Worm (Caenorhabditis elegans) whole organism, late embryonic: Measurements from ENCODE around the gene fbxo-11.2.
A peak's percentile ranks its signal among the peaks of the same experiment; 100 is the strongest.

ENCODE experiments used
- C08G9.2 ChIP-seq: sonication (generic microtip); optimal IDR thresholded peaks from 2 replicates; lab custom pipeline; 2016; ENCODE audit warnings: mild to moderate bottlenecking, missing genetic modification characterization, moderate library complexity, missing compliant biosample characterization
- C38D4.7 ChIP-seq: fragments of 200-800 bp; sonication (Bioruptor generic); optimal IDR thresholded peaks from 2 replicates; lab custom pipeline; 2018; ENCODE audit warnings: mild to moderate bottlenecking, missing genetic modification characterization, moderate library complexity, missing compliant biosample characterization
- K09A11.1 ChIP-seq: sonication (generic microtip); optimal IDR thresholded peaks from 2 replicates; lab custom pipeline; 2017; ENCODE audit warnings: antibody characterized with exemption, mild to moderate bottlenecking, missing genetic modification characterization, missing compliant biosample characterization; ENCODE audit not compliant: insufficient read depth
- T23F11.4 ChIP-seq: fragments of 200-800 bp; sonication (Bioruptor generic); optimal IDR thresholded peaks from 2 replicates; lab custom pipeline; 2018; ENCODE audit warnings: mild to moderate bottlenecking, missing genetic modification characterization, missing compliant biosample characterization
- ahr-1 ChIP-seq: sonication (generic microtip); optimal IDR thresholded peaks from 2 replicates; lab custom pipeline; 2016; ENCODE audit warnings: missing genetic modification characterization, missing compliant biosample characterization
- ama-1 ChIP-seq: fragments of 150-350 bp; optimal IDR thresholded peaks from 2 replicates; lab custom pipeline; 2014
- ceh-14 ChIP-seq: sonication (generic microtip); optimal IDR thresholded peaks from 2 replicates; lab custom pipeline; 2016; ENCODE audit warnings: missing genotype, missing genetic modification characterization, missing compliant biosample characterization
- ceh-18 ChIP-seq: sonication (generic microtip); optimal IDR thresholded peaks from 2 replicates; lab custom pipeline; 2016; ENCODE audit warnings: missing genetic modification characterization, missing compliant biosample characterization
- ceh-19 ChIP-seq: fragments of 200-800 bp; sonication (Bioruptor generic); optimal IDR thresholded peaks from 2 replicates; lab custom pipeline; 2018; ENCODE audit warnings: mild to moderate bottlenecking, missing genetic modification characterization, missing compliant biosample characterization
- ceh-2 ChIP-seq: sonication (generic microtip); optimal IDR thresholded peaks from 2 replicates; lab custom pipeline; 2016; ENCODE audit warnings: missing genotype, missing genetic modification characterization, missing compliant biosample characterization
- ceh-24 ChIP-seq: sonication (generic microtip); optimal IDR thresholded peaks from 2 replicates; lab custom pipeline; 2016; ENCODE audit warnings: mild to moderate bottlenecking, missing genetic modification characterization, missing compliant biosample characterization
- ceh-30 ChIP-seq: fragments of 150-350 bp; optimal IDR thresholded peaks from 2 replicates; lab custom pipeline; 2014; ENCODE audit warnings: missing biosample characterization, missing genetic modification characterization
- ceh-31 ChIP-seq: sonication (generic microtip); optimal IDR thresholded peaks from 2 replicates; lab custom pipeline; 2016; ENCODE audit warnings: missing genetic modification characterization, missing compliant biosample characterization
- ceh-48 ChIP-seq: sonication (generic microtip); optimal IDR thresholded peaks from 2 replicates; lab custom pipeline; 2016; ENCODE audit warnings: missing genetic modification characterization, inconsistent platforms, missing compliant biosample characterization
- ceh-6 ChIP-seq: fragments of 200-800 bp; sonication (Bioruptor generic); optimal IDR thresholded peaks from 2 replicates; lab custom pipeline; 2018; ENCODE audit warnings: mild to moderate bottlenecking, missing genetic modification characterization, missing compliant biosample characterization
- ceh-9 ChIP-seq: sonication (generic microtip); optimal IDR thresholded peaks from 2 replicates; lab custom pipeline; 2016; ENCODE audit warnings: mild to moderate bottlenecking, missing genetic modification characterization, inconsistent platforms, missing compliant biosample characterization
- che-1 ChIP-seq: sonication (generic microtip); optimal IDR thresholded peaks from 2 replicates; lab custom pipeline; 2016; ENCODE audit warnings: mild to moderate bottlenecking, missing genetic modification characterization, missing compliant biosample characterization
- dve-1 ChIP-seq: sonication (generic microtip); optimal IDR thresholded peaks from 2 replicates; lab custom pipeline; 2017; ENCODE audit warnings: antibody characterized with exemption, mild to moderate bottlenecking, missing genetic modification characterization, missing compliant biosample characterization
- ets-4 ChIP-seq: sonication (generic microtip); optimal IDR thresholded peaks from 2 replicates; lab custom pipeline; 2016; ENCODE audit warnings: missing genetic modification characterization, missing compliant biosample characterization
- eyg-1 ChIP-seq: sonication (generic microtip); optimal IDR thresholded peaks from 2 replicates; lab custom pipeline; 2016; ENCODE audit warnings: missing genotype, missing genetic modification characterization, missing compliant biosample characterization
- fax-1 ChIP-seq: sonication (generic microtip); optimal IDR thresholded peaks from 2 replicates; lab custom pipeline; 2016; ENCODE audit warnings: missing genotype, missing genetic modification characterization, missing compliant biosample characterization
- fkh-10 ChIP-seq: fragments of 150-350 bp; optimal IDR thresholded peaks from 2 replicates; lab custom pipeline; 2014; ENCODE audit warnings: missing biosample characterization, missing genetic modification reagents, missing genetic modification characterization
- fkh-6 ChIP-seq: sonication (generic microtip); optimal IDR thresholded peaks from 2 replicates; lab custom pipeline; 2016; ENCODE audit warnings: missing genetic modification characterization, missing compliant biosample characterization
- gmeb-2 ChIP-seq: sonication (generic microtip); optimal IDR thresholded peaks from 2 replicates; lab custom pipeline; 2016; ENCODE audit warnings: missing genetic modification characterization, inconsistent platforms, missing compliant biosample characterization
- hlh-13 ChIP-seq: fragments of 200-800 bp; sonication (Bioruptor generic); optimal IDR thresholded peaks from 2 replicates; lab custom pipeline; 2018; ENCODE audit warnings: mild to moderate bottlenecking, missing genetic modification characterization, missing compliant biosample characterization
- hlh-30 ChIP-seq: sonication (generic microtip); optimal IDR thresholded peaks from 2 replicates; lab custom pipeline; 2017; ENCODE audit warnings: antibody characterized with exemption, missing genetic modification characterization, missing compliant biosample characterization; ENCODE audit not compliant: insufficient read depth
- hlh-8 ChIP-seq: sonication (generic microtip); optimal IDR thresholded peaks from 2 replicates; lab custom pipeline; 2016; ENCODE audit warnings: missing genotype, missing genetic modification characterization, missing compliant biosample characterization
- lim-6 ChIP-seq: sonication (generic microtip); optimal IDR thresholded peaks from 2 replicates; lab custom pipeline; 2016; ENCODE audit warnings: missing genetic modification characterization, missing compliant biosample characterization
- mec-3 ChIP-seq: sonication (generic microtip); optimal IDR thresholded peaks from 2 replicates; lab custom pipeline; 2016; ENCODE audit warnings: borderline replicate concordance, missing genetic modification characterization, missing compliant biosample characterization
- nfya-1 ChIP-seq: sonication (generic microtip); optimal IDR thresholded peaks from 2 replicates; lab custom pipeline; 2017; ENCODE audit warnings: missing genetic modification characterization, mild to moderate bottlenecking, missing compliant biosample characterization, antibody characterized with exemption, moderate library complexity
- npax-4 ChIP-seq: sonication (generic microtip); optimal IDR thresholded peaks from 2 replicates; lab custom pipeline; 2016; ENCODE audit warnings: missing genetic modification characterization, missing compliant biosample characterization
- odd-2 ChIP-seq: sonication (generic microtip); optimal IDR thresholded peaks from 2 replicates; lab custom pipeline; 2017; ENCODE audit warnings: antibody characterized with exemption, mild to moderate bottlenecking, missing genetic modification characterization, missing compliant biosample characterization
- pax-1 ChIP-seq: fragments of 150-350 bp; optimal IDR thresholded peaks from 2 replicates; lab custom pipeline; 2014; ENCODE audit warnings: missing biosample characterization, missing genetic modification characterization
- pqm-1 ChIP-seq: sonication (generic microtip); optimal IDR thresholded peaks from 2 replicates; lab custom pipeline; 2016; ENCODE audit warnings: missing genetic modification characterization, missing compliant biosample characterization
- sox-2 ChIP-seq: fragments of 200-800 bp; sonication (Bioruptor generic); IDR thresholded peaks from 2 replicates; pipeline ENCODE4 v1.3.6; 2022; ENCODE audit warnings: missing genetic modification reagents, missing genetic modification characterization, missing compliant biosample characterization
- sox-4 ChIP-seq: sonication (generic microtip); optimal IDR thresholded peaks from 2 replicates; lab custom pipeline; 2017; ENCODE audit warnings: mild to moderate bottlenecking, missing genetic modification characterization, inconsistent platforms, missing compliant biosample characterization
- tbx-2 ChIP-seq: sonication (generic microtip); optimal IDR thresholded peaks from 2 replicates; lab custom pipeline; 2016; ENCODE audit warnings: missing genetic modification characterization, missing compliant biosample characterization
- tbx-7 ChIP-seq: sonication (generic microtip); optimal IDR thresholded peaks from 2 replicates; lab custom pipeline; 2016; ENCODE audit warnings: missing genotype, missing genetic modification characterization, missing compliant biosample characterization
- ttx-3 ChIP-seq: sonication (generic microtip); optimal IDR thresholded peaks from 2 replicates; lab custom pipeline; 2016; ENCODE audit warnings: missing genetic modification reagents, missing genetic modification characterization, missing compliant biosample characterization
- unc-3 ChIP-seq, 2 experiments: fragments of 200-800 bp in 1 of 2; sonication (Bioruptor generic) in 1 of 2; sonication (generic microtip) in 1 of 2; conservative IDR thresholded peaks in 1 of 2; optimal IDR thresholded peaks in 1 of 2; 2 replicates each; pipeline versions ENCODE4 v1.3.6 to Lab custom; 2016 to 2022; ENCODE audit warnings: missing compliant biosample characterization in 2 of 2, missing genetic modification characterization in 2 of 2, missing genetic modification reagents in 1 of 2
- unc-42 ChIP-seq: sonication (generic microtip); optimal IDR thresholded peaks from 2 replicates; lab custom pipeline; 2016; ENCODE audit warnings: missing genotype, missing genetic modification characterization, missing compliant biosample characterization
- unc-55 ChIP-seq: sonication (generic microtip); optimal IDR thresholded peaks from 2 replicates; lab custom pipeline; 2017; ENCODE audit warnings: missing biosample characterization, missing genetic modification reagents, missing genetic modification characterization
- unc-86 ChIP-seq: sonication (generic microtip); optimal IDR thresholded peaks from 2 replicates; lab custom pipeline; 2016; ENCODE audit warnings: missing genetic modification characterization, missing compliant biosample characterization

Gene fbxo-11.2

ce11 chrIII:1053067-1053466 is at the start of gene fbxo-11.2:
Gene fbxo-11.2, minus strand, starts transcription at chrIII:1053242.
- TF ChIP-seq sox-4 (tag; lab: Kevin White, UChicago) = no peak
- TF ChIP-seq hlh-30 = no peak
- TF ChIP-seq ceh-14 (tag; lab: Kevin White, UChicago) = no peak
- no peak for TF ChIP-seq che-1 (tag; lab: Kevin White, UChicago)
- TF ChIP-seq ceh-19 (GFP tag; lab: Kevin White, UChicago) = peak; percentile 2
- TF ChIP-seq ceh-30 (tag; lab: Kevin White, UChicago) = no peak
- no peak for TF ChIP-seq lim-6 (tag; lab: Kevin White, UChicago)
- no peak for TF ChIP-seq tbx-7 (tag; lab: Kevin White, UChicago)
- no peak for TF ChIP-seq ets-4 (tag; lab: Kevin White, UChicago)
- no peak for TF ChIP-seq ttx-3
- TF ChIP-seq nfya-1 (tag; lab: Kevin White, UChicago) = no peak
- no peak for TF ChIP-seq ceh-24 (tag; lab: Kevin White, UChicago)
- no peak for TF ChIP-seq npax-4 (tag; lab: Kevin White, UChicago)
- no peak for TF ChIP-seq hlh-8
- no peak for TF ChIP-seq mec-3
- peak; percentile 57 for TF ChIP-seq sox-2 (GFP tag; lab: Robert Waterston, UW)

- TF ChIP-seq dve-1 (tag; lab: Kevin White, UChicago) = peak; percentile 92
- TF ChIP-seq tbx-2 = no peak
- TF ChIP-seq, all 69 proteins: peak for 1
These were observed 46.5 kb upstream of the fbxo-11.2 start for ce11 chrIII:1099523-1099922.

ce11 chrIII:1094391-1094790 is 41.3 kb upstream of the fbxo-11.2 start:
- TF ChIP-seq odd-2 (no peak), ceh-48 (tag; lab: Kevin White, UChicago) (peak; percentile 30)
- TF ChIP-seq, all 69 proteins: peak for 1

- TF ChIP-seq unc-55 (no peak), ceh-48 (tag; lab: Kevin White, UChicago) (peak; percentile 69)
These were observed 31.9 kb upstream of the fbxo-11.2 start for ce11 chrIII:1084971-1085370.

- TF ChIP-seq gmeb-2 (tag; lab: Kevin White, UChicago) = no peak
These were observed 28.1 kb upstream of the fbxo-11.2 start, which contains the start of gene par-2 for ce11 chrIII:1081101-1081500. Gene par-2, plus strand, starts transcription at chrIII:1081401.

- TF ChIP-seq pax-1 = no peak
- TF ChIP-seq unc-42 (tag; lab: Kevin White, UChicago) = peak; percentile 35
- peak; percentile 88 for TF ChIP-seq nfya-1 (tag; lab: Kevin White, UChicago)
- TF ChIP-seq C08G9.2 = no peak
- TF ChIP-seq pqm-1 (tag; lab: Kevin White, UChicago) = peak; percentile 21
- TF ChIP-seq hlh-13 (GFP tag; lab: Kevin White, UChicago) = no peak
- TF ChIP-seq eyg-1 (tag; lab: Kevin White, UChicago) = no peak
- TF ChIP-seq unc-86 (tag; lab: Kevin White, UChicago) = no peak
- no peak for TF ChIP-seq unc-3 (GFP tag; conservative IDR thresholded peaks at IDR 0.05; lab: Robert Waterston, UW)
- TF ChIP-seq unc-3 (tag; optimal IDR thresholded peaks at IDR 0.05; lab: Kevin White, UChicago) = peak; percentile 7
- peak; percentile 65 for TF ChIP-seq ceh-18 (tag; lab: Kevin White, UChicago)
- no peak for TF ChIP-seq ahr-1 (tag; lab: Kevin White, UChicago)
- no peak for TF ChIP-seq che-1 (tag; lab: Kevin White, UChicago)
- no peak for TF ChIP-seq fkh-6 (tag; lab: Kevin White, UChicago)
- TF ChIP-seq ceh-2 (tag; lab: Kevin White, UChicago) = no peak
- TF ChIP-seq odd-2 = peak; percentile 26
- no peak for TF ChIP-seq ceh-9
- peak; percentile 7 for TF ChIP-seq ets-4 (tag; lab: Kevin White, UChicago)
- no peak for TF ChIP-seq fax-1
- TF ChIP-seq ceh-31 (tag; lab: Kevin White, UChicago) = peak; percentile 56
- TF ChIP-seq ceh-14 (tag; lab: Kevin White, UChicago) = peak; percentile 44
- TF ChIP-seq C38D4.7 (GFP tag; lab: Kevin White, UChicago) = no peak
- TF ChIP-seq fkh-10 = no peak
- TF ChIP-seq ama-1 (lab: Kevin White, UChicago) = no peak
- TF ChIP-seq T23F11.4 (GFP tag; lab: Kevin White, UChicago) = no peak
- no peak for TF ChIP-seq ceh-6 (GFP tag; lab: Kevin White, UChicago)
- TF ChIP-seq ceh-24 (tag; lab: Kevin White, UChicago) = no peak
- no peak for TF ChIP-seq K09A11.1 (tag; lab: Kevin White, UChicago)
These were observed 27.5 kb upstream of the fbxo-11.2 start, which contains the start of the genes rab-18 and kbp-4 for ce11 chrIII:1080536-1080935. Gene rab-18, minus strand, starts transcription at chrIII:1080775. Gene kbp-4, plus strand, starts transcription at chrIII:1080901.
